Worm (Caenorhabditis elegans): ENCODE measurements around the gene R02D5.6.

DNA sequence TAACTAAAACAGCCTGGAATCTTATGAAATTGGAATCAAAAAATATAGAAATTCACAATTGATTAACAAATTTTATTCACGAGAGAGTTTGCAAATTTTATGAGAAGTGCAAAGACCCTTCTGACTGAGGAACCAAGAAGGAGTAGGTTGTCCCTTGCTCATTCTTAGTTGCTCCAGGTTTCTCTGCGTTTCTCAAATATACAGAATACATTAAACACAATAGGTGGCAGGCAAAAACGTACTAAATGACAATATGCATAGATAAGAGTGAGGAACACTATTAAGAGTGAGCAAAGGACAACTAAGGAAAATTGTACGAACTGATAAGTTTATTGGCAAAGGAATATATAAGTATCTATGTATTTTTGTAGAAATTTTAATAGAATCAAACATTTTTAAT lies 40.8 kb upstream of the R02D5.6 start, which contains the start of gene C53A5.9:
- TF ChIP-seq ceh-39 (tag; optimal IDR thresholded peaks at IDR 0.05), result no peak
- no peak for TF ChIP-seq ceh-83 (GFP tag; optimal IDR thresholded peaks at IDR 0.05)
- TF ChIP-seq nhr-28 (tag; optimal IDR thresholded peaks at IDR 0.05), result no peak
- no peak for TF ChIP-seq sptf-1 (tag; optimal IDR thresholded peaks at IDR 0.05)
- TF ChIP-seq nhr-237 (tag; optimal IDR thresholded peaks at IDR 0.05), result no peak
- TF ChIP-seq mep-1 (tag; optimal IDR thresholded peaks at IDR 0.05), result no peak
- no peak for TF ChIP-seq pha-4 (tag; optimal IDR thresholded peaks at IDR 0.05)
- no peak for TF ChIP-seq blmp-1 (tag; optimal IDR thresholded peaks at IDR 0.05)
- TF ChIP-seq ztf-11 (tag; optimal IDR thresholded peaks at IDR 0.05), result no peak
- no peak for TF ChIP-seq elt-1 (tag; optimal IDR thresholded peaks at IDR 0.05; ENCODE audit: borderline replicate concordance, insufficient read depth)
- no peak for TF ChIP-seq lin-13 (tag; optimal IDR thresholded peaks at IDR 0.05)
- no peak for TF ChIP-seq unc-62 (GFP tag; optimal IDR thresholded peaks at IDR 0.05)
